In the genomic region with DNA sequence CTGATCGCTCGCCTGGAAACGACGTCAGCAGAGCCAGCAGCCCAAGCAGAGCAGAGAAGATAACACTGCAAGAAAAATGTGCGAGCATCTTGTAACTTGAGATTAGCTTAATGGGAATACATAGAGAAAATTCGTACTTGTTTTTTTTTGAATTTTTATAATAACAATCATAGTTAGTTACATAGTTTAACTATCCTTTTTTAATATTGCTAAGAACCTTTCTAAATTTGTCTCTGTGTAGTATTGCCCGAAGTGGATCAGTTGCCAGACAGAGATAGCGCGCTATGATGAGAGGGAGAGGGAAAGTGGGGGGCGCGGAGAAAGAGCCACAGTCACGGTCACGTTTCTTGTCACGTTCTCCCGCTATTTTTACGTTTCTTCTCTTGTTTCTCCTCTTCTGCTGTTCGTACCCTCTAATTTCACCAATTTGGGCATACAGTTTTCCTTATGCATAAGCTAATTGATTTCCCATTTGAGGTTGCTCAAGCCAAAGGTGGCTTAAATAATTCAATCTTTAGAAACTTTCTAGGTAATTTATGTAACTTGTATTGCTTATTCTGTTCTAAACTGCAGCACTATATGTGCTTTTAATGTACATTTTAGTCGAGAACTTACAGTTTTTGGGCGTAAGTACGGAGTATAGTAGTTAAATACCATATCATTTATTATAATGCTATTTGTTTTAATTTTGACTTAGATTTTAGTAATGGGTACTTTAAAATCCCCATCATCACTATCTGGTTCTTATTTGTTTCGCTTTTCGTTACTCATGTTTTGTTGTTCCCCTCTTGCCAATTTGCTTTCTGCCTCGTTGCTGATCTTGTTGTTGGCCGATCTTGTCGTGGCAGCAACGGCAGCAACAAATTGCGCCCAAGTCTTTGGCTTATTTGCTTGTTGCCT, we compare ENCODE assay signal across 1 fruit fly cellular context.
TF ChIP-seq lines count a peak whose summit lies in the region.

No protein-coding gene starts in this region.

TF ChIP-seq in whole organism, embryonic, 481 proteins besides CTCF, POLR2A, EP300 and RAD21 (continued from another document):
- peak; percentile 38 for TF ChIP-seq Sry-δ (GFP tag; optimal IDR thresholded peaks at IDR 0.05; lab: Kevin White, UChicago)
- TF ChIP-seq CG11085 (GFP tag; IDR thresholded peaks at IDR 0.05; lab: Robert Waterston, UW), result peak; percentile 41; the same call in 1 of the 2 replicates
- peak; percentile 70 for TF ChIP-seq CG7556 (GFP tag; optimal IDR thresholded peaks at IDR 0.05; lab: Kevin White, UChicago)
- no peak for TF ChIP-seq abd-A (tag; optimal IDR thresholded peaks at IDR 0.05; lab: Kevin White, UChicago)
- no peak for TF ChIP-seq hbn (GFP tag; IDR thresholded peaks at IDR 0.05; lab: Robert Waterston, UW; ENCODE audit: partially characterized antibody)
- peak; percentile 90 for TF ChIP-seq gem (tag; optimal IDR thresholded peaks at IDR 0.05; lab: Kevin White, UChicago)
- TF ChIP-seq CG16863 (GFP tag; optimal IDR thresholded peaks at IDR 0.05; lab: Kevin White, UChicago), result peak; percentile 75
- TF ChIP-seq CG6654 (GFP tag; optimal IDR thresholded peaks at IDR 0.05; lab: Kevin White, UChicago), result peak; percentile 50
- peak; percentile 65 for TF ChIP-seq CG12219 (GFP tag; optimal IDR thresholded peaks at IDR 0.05; lab: Kevin White, UChicago)
- TF ChIP-seq sd (tag; optimal IDR thresholded peaks at IDR 0.05; lab: Kevin White, UChicago), result peak; percentile 12
- TF ChIP-seq CG30020 (tag; optimal IDR thresholded peaks at IDR 0.05; lab: Kevin White, UChicago), result no peak
- peak; percentile 27 for TF ChIP-seq vfl (GFP tag; optimal IDR thresholded peaks at IDR 0.05; lab: Kevin White, UChicago)
- TF ChIP-seq CG13287 (GFP tag; IDR thresholded peaks at IDR 0.05; lab: Robert Waterston, UW; ENCODE audit: partially characterized antibody), result no peak
- peak; percentile 59 for TF ChIP-seq pho (GFP tag; optimal IDR thresholded peaks at IDR 0.05; lab: Kevin White, UChicago)
- TF ChIP-seq BEAF-32 (GFP tag; optimal IDR thresholded peaks at IDR 0.05; lab: Kevin White, UChicago), result no peak
- TF ChIP-seq hkb (optimal IDR thresholded peaks at IDR 0.05; lab: Kevin White, UChicago), result no peak
- peak; percentile 79 for TF ChIP-seq hkb (GFP tag; IDR thresholded peaks at IDR 0.05; lab: Robert Waterston, UW)
- peak; percentile 71; the same call in 2 of the 3 replicates for TF ChIP-seq CG34422 (GFP tag; IDR thresholded peaks at IDR 0.05; lab: Robert Waterston, UW)
- TF ChIP-seq gsb-n (tag; optimal IDR thresholded peaks at IDR 0.05; lab: Kevin White, UChicago), result peak; percentile 85
- TF ChIP-seq CG2202 (tag; optimal IDR thresholded peaks at IDR 0.05; lab: Kevin White, UChicago), result peak; percentile 74
- peak; percentile 74 for TF ChIP-seq CG16815 (GFP tag; optimal IDR thresholded peaks at IDR 0.05; lab: Kevin White, UChicago)
- TF ChIP-seq CG15073 (GFP tag; optimal IDR thresholded peaks at IDR 0.05; lab: Kevin White, UChicago), result peak; percentile 65
- peak; percentile 61; the same call in 1 of the 2 replicates for TF ChIP-seq CG9932 (GFP tag; IDR thresholded peaks at IDR 0.05; lab: Robert Waterston, UW)
- TF ChIP-seq Nf-YA (GFP tag; IDR thresholded peaks at IDR 0.05; lab: Robert Waterston, UW), result peak; percentile 45; the same call in 1 of the 2 replicates
